Worm (Caenorhabditis elegans): ENCODE data around the gene E02A10.3.

The E02A10.3 gene

DNA sequence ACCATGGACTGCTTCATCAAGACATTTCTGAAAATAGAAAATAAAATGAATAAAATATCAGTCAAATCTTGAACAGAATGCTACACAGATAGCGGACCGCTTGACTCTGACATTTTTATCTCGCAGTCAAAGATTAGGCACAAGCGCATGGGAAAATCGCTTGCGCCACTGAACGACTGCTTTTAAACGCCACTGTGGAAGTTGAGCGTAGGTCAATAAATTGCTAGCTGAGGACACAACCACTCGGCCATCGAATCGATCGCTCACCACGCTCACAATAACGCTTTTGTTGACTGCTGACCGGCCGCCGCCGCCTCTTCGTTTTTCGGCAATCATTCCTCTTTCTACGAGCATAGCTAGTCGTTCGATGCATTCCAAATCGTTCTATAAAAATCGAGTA, 17.4 kb downstream of the E02A10.3 start:
- TF ChIP-seq lir-3 (tag; optimal IDR thresholded peaks at IDR 0.05) (peak; percentile 13), T26A8.4 (GFP tag; IDR thresholded peaks at IDR 0.05) (peak; percentile 67; the same call in 1 of the 2 replicates), lin-13 (GFP tag; optimal IDR thresholded peaks at IDR 0.05) (peak; percentile 9), Y105C5A.15 (GFP tag; IDR thresholded peaks at IDR 0.05) (no peak), ces-1 (GFP tag; optimal IDR thresholded peaks at IDR 0.05) (no peak), jun-1 (tag; optimal IDR thresholded peaks at IDR 0.05) (no peak), tag-97 (GFP tag; IDR thresholded peaks at IDR 0.05) (no peak), nhr-11 (tag; optimal IDR thresholded peaks at IDR 0.05) (no peak), mep-1 (tag; optimal IDR thresholded peaks at IDR 0.05) (peak; percentile 49), hlh-30 (tag; optimal IDR thresholded peaks at IDR 0.05; ENCODE audit: insufficient read depth) (no peak), madf-5 (GFP tag; IDR thresholded peaks at IDR 0.05) (peak; percentile 36 to 45; a peak in 1 of 4 replicates), saeg-2 (GFP tag; IDR thresholded peaks at IDR 0.05) (peak; percentile 5; the same call in 1 of the 2 replicates), nhr-6 (tag; optimal IDR thresholded peaks at IDR 0.05) (peak; percentile 85), T20F7.1 (GFP tag; optimal IDR thresholded peaks at IDR 0.05) (peak; percentile 9), ceh-82 (tag; optimal IDR thresholded peaks at IDR 0.05) (no peak), Y48G9A.11 (GFP tag; IDR thresholded peaks at IDR 0.05) (peak; percentile 80), F26F4.8 (GFP tag; conservative IDR thresholded peaks at IDR 0.05) (no peak), zip-2 (tag; optimal IDR thresholded peaks at IDR 0.05) (peak; percentile 54), ceh-20 (GFP tag; IDR thresholded peaks at IDR 0.05) (0 out of 2 replicates have a peak, but pooled peaks have one; percentile 22), F37D6.2 (tag; optimal IDR thresholded peaks at IDR 0.05) (no peak), ceh-44 (GFP tag; IDR thresholded peaks at IDR 0.05) (no peak), F10B5.3 (tag; optimal IDR thresholded peaks at IDR 0.05) (peak; percentile 24), Y75B8A.6 (GFP tag; IDR thresholded peaks at IDR 0.05) (peak; percentile 60; the same call in 1 of the 2 replicates), ZK337.2 (GFP tag; IDR thresholded peaks at IDR 0.05) (no peak), madf-9 (GFP tag; conservative IDR thresholded peaks at IDR 0.05) (peak; percentile 53; the same call in 1 of the 2 replicates), zfp-2 (tag; optimal IDR thresholded peaks at IDR 0.05) (no peak), ZK546.5 (tag; optimal IDR thresholded peaks at IDR 0.05) (no peak), zfp-3 (GFP tag; conservative IDR thresholded peaks at IDR 0.05) (no peak; the same call in 1 of the 2 replicates), daf-16 (GFP tag; optimal IDR thresholded peaks at IDR 0.05) (peak in 1 of 2 experiments; percentile 69), daf-16 (tag; optimal IDR thresholded peaks at IDR 0.05) (peak; percentile 76), hif-1 (tag; optimal IDR thresholded peaks at IDR 0.05) (no peak), nhr-76 (tag; optimal IDR thresholded peaks at IDR 0.05) (no peak), F49E8.2 (tag; optimal IDR thresholded peaks at IDR 0.05; ENCODE audit: borderline replicate concordance) (peak; percentile 53), mxl-3 (GFP tag; optimal IDR thresholded peaks at IDR 0.05) (peak; percentile 50), aha-1 (tag) (no peak), set-16 (GFP tag; IDR thresholded peaks at IDR 0.05) (0 out of 2 replicates have a peak, but pooled peaks have one; percentile 15), egl-43 (GFP tag; IDR thresholded peaks at IDR 0.05) (peak; percentile 86), ceh-32 (tag; optimal IDR thresholded peaks at IDR 0.05; ENCODE audit: poor library complexity) (no peak), spr-1 (tag; optimal IDR thresholded peaks at IDR 0.05) (peak; percentile 61), lsy-2 (tag; optimal IDR thresholded peaks at IDR 0.05) (peak in 1 of 2 experiments; percentile 42), dmd-6 (GFP tag; IDR thresholded peaks at IDR 0.05) (peak; percentile 41; the same call in 1 of the 2 replicates), ztf-7 (tag; optimal IDR thresholded peaks at IDR 0.05) (no peak), nhr-25 (tag; optimal IDR thresholded peaks at IDR 0.05; ENCODE audit: borderline replicate concordance, insufficient read depth) (peak; percentile 38), lim-7 (GFP tag; IDR thresholded peaks at IDR 0.05) (peak; percentile 84), fkh-10 (GFP tag; optimal IDR thresholded peaks at IDR 0.05) (no peak), mes-2 (tag; optimal IDR thresholded peaks at IDR 0.05; ENCODE audit: poor library complexity, severe bottlenecking) (peak; percentile 77), mdt-29 (GFP tag; IDR thresholded peaks at IDR 0.05) (no peak), nhr-10 (tag; optimal IDR thresholded peaks at IDR 0.05) (no peak), hmg-1.1 (GFP tag; IDR thresholded peaks at IDR 0.05) (peak; percentile 56), tra-1 (GFP tag; IDR thresholded peaks at IDR 0.05) (0 out of 2 replicates have a peak, but pooled peaks have one; percentile 9), nhr-28 (tag; optimal IDR thresholded peaks at IDR 0.05) (peak; percentile 43)

All from whole organism, L4 larva.